Fruit fly (Drosophila melanogaster): ENCODE measurements around the gene CG15423.

The CG15423 gene

DNA sequence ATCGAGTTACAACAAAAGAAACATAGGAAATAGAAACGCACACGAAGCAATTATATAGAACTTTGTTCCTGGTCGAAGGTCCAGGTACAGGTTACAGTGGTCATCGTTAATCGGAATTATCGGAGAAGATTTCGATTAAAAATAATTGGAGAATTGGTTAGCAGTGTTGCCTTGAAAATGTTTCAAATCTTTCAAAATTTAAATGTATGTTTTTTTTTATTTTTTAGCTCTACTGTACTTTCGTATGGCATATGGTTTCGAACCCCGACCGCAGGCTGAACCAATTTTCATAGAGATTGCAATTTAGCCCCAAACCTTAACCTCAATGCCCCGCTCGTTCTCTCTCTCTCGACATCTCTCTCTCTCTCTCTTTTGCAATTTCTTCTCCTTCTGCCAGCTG is 22.2 kb downstream of the CG15423 start (continued):
- TF ChIP-seq CG4318 (GFP tag; optimal IDR thresholded peaks at IDR 0.05) (no peak), svp (GFP tag) (peak; percentile 60), CG1621 (tag; optimal IDR thresholded peaks at IDR 0.05) (peak; percentile 50), cyc (GFP tag; optimal IDR thresholded peaks at IDR 0.05) (no peak), Gug (GFP tag; IDR thresholded peaks at IDR 0.05) (peak; percentile 52), Sox102F (GFP tag; optimal IDR thresholded peaks at IDR 0.05) (peak; percentile 41), spab (GFP tag; optimal IDR thresholded peaks at IDR 0.05) (peak; percentile 30)

DNA sequence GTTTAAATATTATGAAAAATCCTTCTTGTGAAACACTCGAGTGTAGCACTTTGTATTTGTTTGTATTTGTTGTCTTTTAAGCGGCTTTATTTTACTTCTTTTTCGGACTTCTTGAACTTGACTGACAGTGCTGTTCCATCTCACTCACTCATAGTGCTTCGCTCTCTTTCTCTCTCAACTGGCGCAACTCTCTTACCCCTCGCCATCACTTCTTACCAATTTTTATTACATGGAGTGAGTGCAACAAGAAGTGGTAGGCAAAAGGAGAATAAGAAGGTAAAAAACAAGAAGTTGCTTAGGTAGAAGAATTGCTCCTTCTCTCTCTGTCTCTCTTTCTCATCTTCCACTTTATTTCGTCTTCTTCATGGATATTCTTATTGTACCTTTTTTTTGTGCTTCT is 22.9 kb downstream of the CG15423 start:
- TF ChIP-seq CG7368 (GFP tag; optimal IDR thresholded peaks at IDR 0.05) (no peak), spab (GFP tag; optimal IDR thresholded peaks at IDR 0.05) (no peak), CG6163 (GFP tag; IDR thresholded peaks at IDR 0.05) (peak; percentile 71), esn (GFP tag; optimal IDR thresholded peaks at IDR 0.05) (peak; percentile 1), pdm3 (GFP tag; optimal IDR thresholded peaks at IDR 0.05) (no peak), Eip78C (GFP tag) (peak; percentile 16)

DNA sequence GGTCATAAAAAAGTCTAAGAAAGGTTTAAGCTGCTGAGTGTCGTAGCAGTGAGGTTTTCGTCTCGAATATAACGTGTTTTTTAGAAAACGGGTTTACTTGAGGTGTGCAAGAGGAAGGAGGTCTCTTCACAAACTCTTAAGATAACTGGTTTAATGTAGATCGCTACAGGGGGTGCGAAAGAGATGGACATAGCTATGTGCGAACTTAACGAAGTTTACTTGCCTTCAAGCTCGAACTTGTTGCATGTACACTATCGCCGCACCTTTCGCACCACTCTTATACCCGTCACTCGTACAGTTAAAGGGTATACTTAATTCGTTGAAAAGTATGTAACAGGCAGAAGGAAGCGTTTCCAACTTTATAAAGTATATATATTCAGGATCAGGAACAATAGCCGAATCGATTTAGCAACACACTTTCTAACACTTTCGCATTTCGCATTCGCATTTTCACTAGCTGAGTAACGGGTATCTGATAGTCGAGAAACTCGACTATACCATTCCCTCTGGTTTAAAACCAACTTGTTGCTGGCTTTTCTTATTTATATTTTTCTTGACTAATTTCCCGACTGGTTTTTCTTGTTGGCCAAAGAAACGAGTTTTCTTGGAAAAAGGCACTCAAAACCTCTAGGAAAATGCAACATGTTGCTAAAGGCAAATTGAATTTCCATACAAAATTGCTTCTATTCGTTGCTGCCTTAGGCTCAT is 24.5 kb downstream of the CG15423 start:
- TF ChIP-seq dsx (GFP tag; optimal IDR thresholded peaks at IDR 0.05; ENCODE audit: poor library complexity, severe bottlenecking): peak; percentile 64
- TF ChIP-seq Blimp-1 (GFP tag; optimal IDR thresholded peaks at IDR 0.05): no peak
- TF ChIP-seq svp (GFP tag): peak; percentile 69
- peak; percentile 51 for TF ChIP-seq topi (GFP tag; optimal IDR thresholded peaks at IDR 0.05)
- TF ChIP-seq CG6808 (GFP tag; optimal IDR thresholded peaks at IDR 0.05): peak; percentile 59
- TF ChIP-seq CG9139 (GFP tag; optimal IDR thresholded peaks at IDR 0.05): no peak
- TF ChIP-seq lz (GFP tag; optimal IDR thresholded peaks at IDR 0.05): peak; percentile 64
- TF ChIP-seq Hr38 (GFP tag; optimal IDR thresholded peaks at IDR 0.05): peak; percentile 57
- peak; percentile 95 for TF ChIP-seq CG6276 (GFP tag; optimal IDR thresholded peaks at IDR 0.05)
- TF ChIP-seq achi (GFP tag; optimal IDR thresholded peaks at IDR 0.05): peak; percentile 88
- TF ChIP-seq CG11762 (GFP tag; optimal IDR thresholded peaks at IDR 0.05; ENCODE audit: insufficient read depth): peak; percentile 74
- TF ChIP-seq esn (GFP tag; optimal IDR thresholded peaks at IDR 0.05): peak; percentile 50
- TF ChIP-seq CG4318 (GFP tag; optimal IDR thresholded peaks at IDR 0.05): peak; percentile 96
- TF ChIP-seq CG31627 (GFP tag; optimal IDR thresholded peaks at IDR 0.05): peak; percentile 40
- no peak for TF ChIP-seq Smox (GFP tag; optimal IDR thresholded peaks at IDR 0.05)
- TF ChIP-seq Lpt (GFP tag; optimal IDR thresholded peaks at IDR 0.05): peak; percentile 95
- peak; percentile 55 for TF ChIP-seq fd59A (GFP tag; optimal IDR thresholded peaks at IDR 0.05)
- TF ChIP-seq OdsH (GFP tag; optimal IDR thresholded peaks at IDR 0.05): peak; percentile 90
- TF ChIP-seq Sox15 (GFP tag; optimal IDR thresholded peaks at IDR 0.05): no peak
- TF ChIP-seq Eip75B (GFP tag; optimal IDR thresholded peaks at IDR 0.05): peak; percentile 45
- TF ChIP-seq Gug (GFP tag; IDR thresholded peaks at IDR 0.05): peak; percentile 96
- peak; percentile 55 for TF ChIP-seq CG16779 (tag; optimal IDR thresholded peaks at IDR 0.05)
- TF ChIP-seq Met (GFP tag; optimal IDR thresholded peaks at IDR 0.05): peak; percentile 33
- peak; percentile 87 for TF ChIP-seq CG10631 (GFP tag; optimal IDR thresholded peaks at IDR 0.05)
- TF ChIP-seq Sox102F (GFP tag; optimal IDR thresholded peaks at IDR 0.05): peak; percentile 20
- TF ChIP-seq Hr39 (GFP tag; optimal IDR thresholded peaks at IDR 0.05): peak; percentile 61
- TF ChIP-seq Ets96B (tag; optimal IDR thresholded peaks at IDR 0.05): peak; percentile 72
- peak; percentile 58 for TF ChIP-seq CG10669 (GFP tag; optimal IDR thresholded peaks at IDR 0.05)
- peak; percentile 95 for TF ChIP-seq CG11294 (GFP tag; IDR thresholded peaks at IDR 0.05)
- peak; percentile 98 for TF ChIP-seq eg (GFP tag; IDR thresholded peaks at IDR 0.05)
- TF ChIP-seq Ets21C (GFP tag; optimal IDR thresholded peaks at IDR 0.05): peak; percentile 27
- peak; percentile 89 for TF ChIP-seq Sox14 (GFP tag; optimal IDR thresholded peaks at IDR 0.05)
- TF ChIP-seq CG3032 (tag; optimal IDR thresholded peaks at IDR 0.05): peak; percentile 75
- peak in 1 of 2 experiments; percentile 2 for TF ChIP-seq ss (GFP tag; optimal IDR thresholded peaks at IDR 0.05)
- peak; percentile 98 for TF ChIP-seq CG32006 (GFP tag; optimal IDR thresholded peaks at IDR 0.05)
- peak; percentile 93 for TF ChIP-seq Eip78C (GFP tag)
- TF ChIP-seq net (GFP tag; optimal IDR thresholded peaks at IDR 0.05): peak; percentile 85
- peak; percentile 98 for TF ChIP-seq CG8119 (GFP tag; IDR thresholded peaks at IDR 0.05)
- no peak for TF ChIP-seq Eip93F (GFP tag; optimal IDR thresholded peaks at IDR 0.05)
- TF ChIP-seq CG6792 (GFP tag; optimal IDR thresholded peaks at IDR 0.05): peak; percentile 38

Data from whole organism, prepupa.